Fruit fly (Drosophila melanogaster) whole organism, embryonic: ENCODE measurements around the gene CstF50.
A peak's percentile ranks its signal among the peaks of the same experiment; 100 is the strongest.

ENCODE experiments used
- Adf1 ChIP-seq: fragments of 200-800 bp; sonication (Bioruptor generic); IDR thresholded peaks from 2 replicates; pipeline ENCODE4 v1.3.6; 2022; ENCODE audit warnings: missing biosample characterization, missing genetic modification characterization
- CG12299 ChIP-seq: fragments of 200-800 bp; sonication (Bioruptor generic); optimal IDR thresholded peaks from 2 replicates; lab custom pipeline; 2018; ENCODE audit warnings: missing biosample characterization, mild to moderate bottlenecking, missing genetic modification characterization
- E2f2 ChIP-seq: fragments of 200-800 bp; sonication (Bioruptor generic); IDR thresholded peaks from 2 replicates; pipeline ENCODE4 v1.3.6; 2022; ENCODE audit warnings: missing biosample characterization, missing genetic modification characterization
- hkb ChIP-seq, 2 experiments: fragments of 200-800 bp in 1 of 2; fragments of >200 bp in 1 of 2; sonication (Bioruptor generic) in 1 of 2; IDR thresholded peaks in 1 of 2; optimal IDR thresholded peaks in 1 of 2; 2 replicates each; pipeline versions ENCODE4 v1.3.6 to Lab custom; 2017 to 2022; ENCODE audit warnings: missing biosample characterization in 1 of 2, missing genetic modification characterization in 1 of 2
- pan ChIP-seq, 4 experiments: fragments of >200 bp in 3 of 4; fragments of 200-800 bp in 1 of 4; sonication (Bioruptor generic) in 1 of 4; optimal IDR thresholded peaks in 3 of 4; IDR thresholded peaks in 1 of 4; 2 replicates each; pipeline versions ENCODE4 v1.3.6 to Lab custom; 2017 to 2022; ENCODE audit warnings: missing biosample characterization in 2 of 4, missing genetic modification characterization in 2 of 4, mixed read lengths in 1 of 4

- TF ChIP-seq E2f2 (GFP tag; lab: Robert Waterston, UW), result peak; percentile 11; the same call in 1 of the 2 replicates
- TF ChIP-seq CG12299 (tag; lab: Kevin White, UChicago), result no peak
- TF ChIP-seq hkb (optimal IDR thresholded peaks at IDR 0.05; lab: Kevin White, UChicago), result no peak
- no peak for TF ChIP-seq hkb (GFP tag; IDR thresholded peaks at IDR 0.05; lab: Robert Waterston, UW)
- peak; percentile 86 for TF ChIP-seq Adf1 (GFP tag; lab: Robert Waterston, UW)
- TF ChIP-seq pan (optimal IDR thresholded peaks at IDR 0.05; lab: Kevin White, UChicago), result no peak
- TF ChIP-seq pan (GFP tag; optimal IDR thresholded peaks at IDR 0.05 in 1 of 2, IDR thresholded peaks at IDR 0.05 in 1 of 2), result peak in 1 of 2 experiments; percentile 22
Observed at dm6 chr3R:31725486-31726227, 11.1 kb downstream of the CstF50 start.
